Fruit fly (Drosophila melanogaster) whole organism, embryonic: Measurements from ENCODE around the gene CG5334.

ENCODE experiments used
- Blimp-1 ChIP-seq: fragments of 200-800 bp; sonication (Bioruptor generic); optimal IDR thresholded peaks from 3 replicates; lab custom pipeline; 2018; ENCODE audit warnings: missing biosample characterization, missing genetic modification characterization, mild to moderate bottlenecking, moderate library complexity, missing genetic modification reagents
- CG10209 ChIP-seq: fragments of 200-800 bp; sonication (Bioruptor generic); optimal IDR thresholded peaks from 3 replicates; lab custom pipeline; 2017; ENCODE audit warnings: missing biosample characterization, mild to moderate bottlenecking, missing genetic modification characterization, missing genetic modification reagents
- CG18476 ChIP-seq: fragments of 200-800 bp; sonication (Bioruptor generic); optimal IDR thresholded peaks from 2 replicates; lab custom pipeline; 2016; ENCODE audit warnings: missing biosample characterization, mild to moderate bottlenecking, missing genetic modification characterization
- Chrac-16 ChIP-seq: fragments of 200-800 bp; sonication (Bioruptor generic); optimal IDR thresholded peaks from 3 replicates; lab custom pipeline; 2016; ENCODE audit warnings: missing biosample characterization, missing genetic modification characterization
- D19B ChIP-seq: fragments of 200-800 bp; sonication (Bioruptor generic); optimal IDR thresholded peaks from 2 replicates; lab custom pipeline; 2017; ENCODE audit warnings: missing biosample characterization, mild to moderate bottlenecking, missing genetic modification characterization
- MESR4 ChIP-seq: fragments of 200-800 bp; sonication (Bioruptor generic); optimal IDR thresholded peaks from 2 replicates; lab custom pipeline; 2018; ENCODE audit warnings: missing biosample characterization, mild to moderate bottlenecking, missing genetic modification characterization, moderate library complexity
- MTF-1 ChIP-seq: fragments of 200-800 bp; sonication (Bioruptor generic); optimal IDR thresholded peaks from 2 replicates; lab custom pipeline; 2018; ENCODE audit warnings: missing biosample characterization, mild to moderate bottlenecking, missing genetic modification characterization, borderline replicate concordance
- Side ChIP-seq: fragments of 200-800 bp; sonication (Bioruptor generic); optimal IDR thresholded peaks from 2 replicates; lab custom pipeline; 2016; ENCODE audit warnings: missing biosample characterization, missing genetic modification characterization
- en ChIP-seq: fragments of 200-800 bp; sonication (Bioruptor generic); optimal IDR thresholded peaks from 2 replicates; lab custom pipeline; 2016; ENCODE audit warnings: missing biosample characterization, missing genetic modification characterization
- ken ChIP-seq: fragments of 200-800 bp; sonication (Bioruptor generic); IDR thresholded peaks from 3 replicates; pipeline ENCODE4 v1.3.6; 2022; ENCODE audit warnings: missing biosample characterization, missing genetic modification characterization
- peb ChIP-seq: fragments of 200-800 bp; sonication (Bioruptor generic); IDR thresholded peaks from 2 replicates; pipeline ENCODE4 v1.3.6; 2022; ENCODE audit warnings: missing biosample characterization, missing genetic modification characterization

DNA sequence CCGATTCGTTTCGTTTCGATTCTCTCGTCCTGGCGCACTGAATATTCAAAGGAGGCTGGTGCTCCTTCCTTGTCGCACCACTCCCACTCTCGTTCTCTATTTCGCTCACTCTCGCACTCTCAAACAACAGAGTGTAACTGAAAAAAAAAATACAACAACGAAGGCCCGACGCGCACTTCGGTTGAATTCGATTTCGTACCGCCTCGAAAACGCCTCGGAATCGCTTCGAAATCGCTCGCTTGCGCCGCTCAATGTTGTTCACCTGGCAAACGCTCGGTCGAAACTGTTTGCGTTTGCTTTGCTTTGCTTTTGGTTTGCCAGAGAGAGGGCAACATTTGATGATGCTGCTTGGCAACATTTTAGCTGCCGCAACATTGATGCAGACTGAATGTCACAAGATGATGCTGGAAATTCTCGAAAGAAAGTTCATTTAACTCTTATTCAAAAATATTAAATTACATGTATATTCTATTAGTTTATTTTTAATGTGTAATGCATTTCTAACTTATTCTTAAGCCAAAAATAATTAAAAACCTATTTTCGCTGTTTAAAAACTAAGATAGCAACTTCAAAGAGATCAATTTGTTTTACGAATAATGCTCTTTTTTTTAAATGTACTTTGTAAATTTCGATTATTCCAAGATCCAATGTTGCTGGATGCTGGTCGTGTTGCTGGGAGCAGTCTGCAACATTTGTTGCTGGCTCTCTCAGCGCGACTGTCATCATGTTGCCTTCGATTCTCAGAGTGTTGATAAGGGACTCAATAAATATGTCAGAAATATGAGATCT lies 25.8 kb upstream of the CG5334 start, which contains the start of gene NetB:
- no peak for TF ChIP-seq CG10209 (GFP tag; lab: Kevin White, UChicago)
- no peak for TF ChIP-seq MTF-1 (GFP tag; lab: Kevin White, UChicago)
- TF ChIP-seq MESR4 (GFP tag; lab: Kevin White, UChicago) = no peak
- no peak for TF ChIP-seq Blimp-1 (GFP tag; lab: Kevin White, UChicago)
- no peak for TF ChIP-seq en (GFP tag; lab: Kevin White, UChicago)
- TF ChIP-seq Chrac-16 (GFP tag; lab: Kevin White, UChicago) = no peak
- TF ChIP-seq CG18476 = no peak
- peak; percentile 28 for TF ChIP-seq Side (GFP tag; lab: Kevin White, UChicago)
- no peak for TF ChIP-seq peb (GFP tag; lab: Robert Waterston, UW)
- no peak for TF ChIP-seq ken (GFP tag; lab: Robert Waterston, UW)
- TF ChIP-seq D19B (GFP tag; lab: Kevin White, UChicago) = no peak
